Fruit fly (Drosophila melanogaster) whole organism, embryonic: ENCODE measurements around the gene anchor.

Experiments used
- Atf6 ChIP-seq: fragments of 200-800 bp; sonication (Bioruptor generic); IDR thresholded peaks from 2 replicates; pipeline ENCODE4 v1.3.6; 2022; ENCODE audit warnings: missing biosample characterization, missing genetic modification characterization
- B-H1 ChIP-seq: fragments of 200-800 bp; sonication (Bioruptor generic); IDR thresholded peaks from 3 replicates; pipeline ENCODE4 v1.3.6; 2022; ENCODE audit warnings: missing biosample characterization, missing genetic modification characterization
- CG13894 ChIP-seq: fragments of 200-800 bp; sonication (Bioruptor generic); optimal IDR thresholded peaks from 3 replicates; lab custom pipeline; 2018; ENCODE audit warnings: missing biosample characterization, mild to moderate bottlenecking, missing genetic modification characterization, moderate library complexity
- CG15011 ChIP-seq: fragments of 200-800 bp; sonication (Bioruptor generic); optimal IDR thresholded peaks from 3 replicates; lab custom pipeline; 2018; ENCODE audit warnings: missing biosample characterization, mild to moderate bottlenecking, missing genetic modification characterization
- CG15514 ChIP-seq: fragments of 200-800 bp; sonication (Bioruptor generic); optimal IDR thresholded peaks from 3 replicates; lab custom pipeline; 2017; ENCODE audit warnings: missing biosample characterization, missing genetic modification characterization, mild to moderate bottlenecking, moderate library complexity, missing genetic modification reagents
- CG15696 ChIP-seq: fragments of 200-800 bp; sonication (Bioruptor generic); optimal IDR thresholded peaks from 2 replicates; lab custom pipeline; 2019; ENCODE audit warnings: missing biosample characterization, mild to moderate bottlenecking, missing genetic modification characterization, moderate library complexity
- CG17359 ChIP-seq: fragments of 200-800 bp; sonication (Bioruptor generic); optimal IDR thresholded peaks from 3 replicates; lab custom pipeline; 2018; ENCODE audit warnings: missing biosample characterization, mild to moderate bottlenecking, missing genetic modification characterization, moderate library complexity
- CG17568 ChIP-seq: fragments of 200-800 bp; sonication (Bioruptor generic); optimal IDR thresholded peaks from 2 replicates; lab custom pipeline; 2018; ENCODE audit warnings: missing biosample characterization, mild to moderate bottlenecking, missing genetic modification characterization, moderate library complexity
- CG17829 ChIP-seq: fragments of 200-800 bp; optimal IDR thresholded peaks from 2 replicates; lab custom pipeline; 2019; ENCODE audit warnings: missing biosample characterization, mild to moderate bottlenecking, missing genetic modification characterization, moderate library complexity
- CG18619 ChIP-seq: fragments of 200-800 bp; sonication (Bioruptor generic); optimal IDR thresholded peaks from 3 replicates; lab custom pipeline; 2017; ENCODE audit warnings: missing biosample characterization, mild to moderate bottlenecking, missing genetic modification characterization
- CG2875 ChIP-seq: fragments of 200-800 bp; sonication (Bioruptor generic); optimal IDR thresholded peaks from 2 replicates; lab custom pipeline; 2017; ENCODE audit warnings: missing biosample characterization, mild to moderate bottlenecking, missing genetic modification characterization, missing genetic modification reagents
- CG32772 ChIP-seq: fragments of 200-800 bp; sonication (Bioruptor generic); IDR thresholded peaks from 2 replicates; pipeline ENCODE4 v1.3.6; 2022; ENCODE audit warnings: missing biosample characterization, missing genetic modification characterization
- CG34376 ChIP-seq: fragments of 200-800 bp; sonication (Bioruptor generic); optimal IDR thresholded peaks from 2 replicates; lab custom pipeline; 2018; ENCODE audit warnings: missing biosample characterization, mild to moderate bottlenecking, missing genetic modification characterization
- CG3995 ChIP-seq: fragments of 200-800 bp; sonication (Bioruptor generic); optimal IDR thresholded peaks from 3 replicates; lab custom pipeline; 2016; ENCODE audit warnings: missing biosample characterization, missing genetic modification characterization
- CG8359 ChIP-seq: fragments of 200-800 bp; sonication (Bioruptor generic); optimal IDR thresholded peaks from 2 replicates; lab custom pipeline; 2017; ENCODE audit warnings: missing biosample characterization, mild to moderate bottlenecking, missing genetic modification characterization, borderline replicate concordance
- CG8765 ChIP-seq: fragments of 200-800 bp; sonication (Bioruptor generic); IDR thresholded peaks from 2 replicates; pipeline ENCODE4 v1.3.6; 2022; ENCODE audit warnings: missing biosample characterization, missing genetic modification characterization
- Chrac-16 ChIP-seq: fragments of 200-800 bp; sonication (Bioruptor generic); optimal IDR thresholded peaks from 3 replicates; lab custom pipeline; 2016; ENCODE audit warnings: missing biosample characterization, missing genetic modification characterization
- Deaf1 ChIP-seq: fragments of 200-800 bp; optimal IDR thresholded peaks from 3 replicates; lab custom pipeline; 2019; ENCODE audit warnings: missing biosample characterization, mild to moderate bottlenecking, missing genetic modification characterization, moderate library complexity
- Doc2 ChIP-seq: fragments of 200-800 bp; sonication (Bioruptor generic); IDR thresholded peaks from 2 replicates; pipeline ENCODE4 v1.3.6; 2022; ENCODE audit warnings: missing biosample characterization, missing genetic modification characterization
- Doc3 ChIP-seq: fragments of 200-800 bp; sonication (Bioruptor generic); IDR thresholded peaks from 3 replicates; pipeline ENCODE4 v1.3.6; 2022; ENCODE audit warnings: missing biosample characterization, missing genetic modification characterization; ENCODE audit not compliant: partially characterized antibody
- E2f2 ChIP-seq: fragments of 200-800 bp; sonication (Bioruptor generic); IDR thresholded peaks from 2 replicates; pipeline ENCODE4 v1.3.6; 2022; ENCODE audit warnings: missing biosample characterization, missing genetic modification characterization
- Eip74EF ChIP-seq, 2 experiments: fragments of 200-800 bp in 1 of 2; fragments of >200 bp in 1 of 2; sonication (Bioruptor generic) in 1 of 2; optimal IDR thresholded peaks; 2 replicates each; lab custom pipeline; 2017 to 2019; ENCODE audit warnings: missing biosample characterization in 2 of 2, missing genetic modification characterization in 2 of 2, mild to moderate bottlenecking in 1 of 2, moderate library complexity in 1 of 2
- Gsc ChIP-seq: fragments of 200-800 bp; sonication (Bioruptor generic); IDR thresholded peaks from 2 replicates; pipeline ENCODE4 v1.3.6; 2022; ENCODE audit warnings: missing biosample characterization, missing genetic modification characterization
- H2.0 ChIP-seq: fragments of 200-800 bp; sonication (Bioruptor generic); IDR thresholded peaks from 2 replicates; pipeline ENCODE4 v1.3.6; 2022; ENCODE audit warnings: missing biosample characterization, missing genetic modification characterization
- MESR4 ChIP-seq: fragments of 200-800 bp; sonication (Bioruptor generic); optimal IDR thresholded peaks from 2 replicates; lab custom pipeline; 2018; ENCODE audit warnings: missing biosample characterization, mild to moderate bottlenecking, missing genetic modification characterization, moderate library complexity
- Nf-YC ChIP-seq: fragments of 200-800 bp; optimal IDR thresholded peaks from 3 replicates; lab custom pipeline; 2019; ENCODE audit warnings: missing biosample characterization, mild to moderate bottlenecking, missing genetic modification characterization, moderate library complexity
- Ptx1 ChIP-seq: fragments of 200-800 bp; sonication (Bioruptor generic); IDR thresholded peaks from 2 replicates; pipeline ENCODE4 v1.3.6; 2022; ENCODE audit warnings: missing biosample characterization, missing genetic modification characterization
- Rfx ChIP-seq: fragments of 200-800 bp; sonication (Bioruptor generic); IDR thresholded peaks from 2 replicates; pipeline ENCODE4 v1.3.6; 2022; ENCODE audit warnings: missing biosample characterization, missing genetic modification characterization
- Tbp ChIP-seq: fragments of >200 bp; optimal IDR thresholded peaks from 2 replicates; lab custom pipeline; 2018; ENCODE audit warnings: missing biosample characterization, missing genetic modification characterization
- bsh ChIP-seq, 2 experiments: fragments of 200-800 bp; sonication (Bioruptor generic); optimal IDR thresholded peaks; 2 replicates each; lab custom pipeline; 2017 to 2018; ENCODE audit warnings: mild to moderate bottlenecking in 2 of 2, missing biosample characterization in 2 of 2, missing genetic modification characterization in 2 of 2, moderate library complexity in 1 of 2
- crol ChIP-seq: fragments of 200-800 bp; sonication (Bioruptor generic); IDR thresholded peaks from 2 replicates; pipeline ENCODE4 v1.3.6; 2022; ENCODE audit warnings: missing biosample characterization, missing genetic modification characterization
- dysf ChIP-seq: fragments of 200-800 bp; sonication (Bioruptor generic); IDR thresholded peaks from 3 replicates; pipeline ENCODE4 v1.3.6; 2022; ENCODE audit warnings: missing biosample characterization, missing genetic modification characterization
- esg ChIP-seq: fragments of 200-800 bp; sonication (Bioruptor generic); conservative IDR thresholded peaks from 2 replicates; pipeline ENCODE4 v1.3.6; 2022; ENCODE audit warnings: missing biosample characterization, missing genetic modification characterization
- exex ChIP-seq: fragments of 200-800 bp; sonication (Bioruptor generic); optimal IDR thresholded peaks from 4 replicates; lab custom pipeline; 2018; ENCODE audit warnings: missing biosample characterization, mild to moderate bottlenecking, missing genetic modification characterization, moderate library complexity
- fd96Cb ChIP-seq: fragments of 200-800 bp; sonication (Bioruptor generic); optimal IDR thresholded peaks from 2 replicates; lab custom pipeline; 2018; ENCODE audit warnings: missing biosample characterization, mild to moderate bottlenecking, missing genetic modification characterization, moderate library complexity
- grau ChIP-seq: fragments of 200-800 bp; optimal IDR thresholded peaks from 3 replicates; lab custom pipeline; 2019; ENCODE audit warnings: missing biosample characterization, mild to moderate bottlenecking, missing genetic modification characterization, moderate library complexity
- gro ChIP-seq: fragments of 200-800 bp; sonication (Bioruptor generic); optimal IDR thresholded peaks from 2 replicates; lab custom pipeline; 2016; ENCODE audit warnings: missing biosample characterization, missing genetic modification characterization
- ham ChIP-seq: fragments of 200-800 bp; sonication (Bioruptor generic); IDR thresholded peaks from 2 replicates; pipeline ENCODE4 v1.3.6; 2022; ENCODE audit warnings: missing biosample characterization, missing genetic modification characterization
- kah ChIP-seq: fragments of 200-800 bp; sonication (Bioruptor generic); optimal IDR thresholded peaks from 2 replicates; lab custom pipeline; 2018; ENCODE audit warnings: missing biosample characterization, mild to moderate bottlenecking, missing genetic modification characterization
- ken ChIP-seq: fragments of 200-800 bp; sonication (Bioruptor generic); IDR thresholded peaks from 3 replicates; pipeline ENCODE4 v1.3.6; 2022; ENCODE audit warnings: missing biosample characterization, missing genetic modification characterization
- lbe ChIP-seq: fragments of 200-800 bp; sonication (Bioruptor generic); optimal IDR thresholded peaks from 2 replicates; lab custom pipeline; 2016; ENCODE audit warnings: missing biosample characterization, mild to moderate bottlenecking, missing genetic modification characterization
- pb ChIP-seq: fragments of 200-800 bp; sonication (Bioruptor generic); optimal IDR thresholded peaks from 3 replicates; lab custom pipeline; 2016; ENCODE audit warnings: missing biosample characterization, missing genetic modification characterization
- scrt ChIP-seq: fragments of 200-800 bp; sonication (Bioruptor generic); optimal IDR thresholded peaks from 2 replicates; lab custom pipeline; 2018; ENCODE audit warnings: missing biosample characterization, mild to moderate bottlenecking, missing genetic modification characterization, moderate library complexity
- sens ChIP-seq: fragments of 200-800 bp; sonication (Bioruptor generic); peaks from one replicate; lab custom pipeline; 2016; ENCODE audit warnings: missing biosample characterization, missing genetic modification characterization
- sim ChIP-seq: fragments of 200-800 bp; sonication (Bioruptor generic); IDR thresholded peaks from 2 replicates; pipeline ENCODE4 v1.3.6; 2022; ENCODE audit warnings: missing biosample characterization, missing genetic modification characterization
- sna ChIP-seq: fragments of 200-800 bp; sonication (Bioruptor generic); IDR thresholded peaks from 2 replicates; pipeline ENCODE4 v1.3.6; 2022; ENCODE audit warnings: missing biosample characterization, missing genetic modification characterization; ENCODE audit not compliant: partially characterized antibody
- sob ChIP-seq: fragments of 200-800 bp; sonication (Bioruptor generic); IDR thresholded peaks from 2 replicates; pipeline ENCODE4 v1.3.6; 2022; ENCODE audit warnings: missing biosample characterization, missing genetic modification characterization
- sug ChIP-seq: fragments of 200-800 bp; optimal IDR thresholded peaks from 2 replicates; lab custom pipeline; 2019; ENCODE audit warnings: missing biosample characterization, mild to moderate bottlenecking, missing genetic modification characterization, moderate library complexity
- ttk ChIP-seq: fragments of 200-800 bp; sonication (Bioruptor generic); IDR thresholded peaks from 2 replicates; pipeline ENCODE4 v2.1.2; 2022; ENCODE audit warnings: missing biosample characterization, missing genetic modification characterization
- z ChIP-seq: fragments of 200-800 bp; sonication (Bioruptor generic); IDR thresholded peaks from 3 replicates; pipeline ENCODE4 v1.3.6; 2022; ENCODE audit warnings: missing biosample characterization, missing genetic modification characterization

anchor gene

DNA sequence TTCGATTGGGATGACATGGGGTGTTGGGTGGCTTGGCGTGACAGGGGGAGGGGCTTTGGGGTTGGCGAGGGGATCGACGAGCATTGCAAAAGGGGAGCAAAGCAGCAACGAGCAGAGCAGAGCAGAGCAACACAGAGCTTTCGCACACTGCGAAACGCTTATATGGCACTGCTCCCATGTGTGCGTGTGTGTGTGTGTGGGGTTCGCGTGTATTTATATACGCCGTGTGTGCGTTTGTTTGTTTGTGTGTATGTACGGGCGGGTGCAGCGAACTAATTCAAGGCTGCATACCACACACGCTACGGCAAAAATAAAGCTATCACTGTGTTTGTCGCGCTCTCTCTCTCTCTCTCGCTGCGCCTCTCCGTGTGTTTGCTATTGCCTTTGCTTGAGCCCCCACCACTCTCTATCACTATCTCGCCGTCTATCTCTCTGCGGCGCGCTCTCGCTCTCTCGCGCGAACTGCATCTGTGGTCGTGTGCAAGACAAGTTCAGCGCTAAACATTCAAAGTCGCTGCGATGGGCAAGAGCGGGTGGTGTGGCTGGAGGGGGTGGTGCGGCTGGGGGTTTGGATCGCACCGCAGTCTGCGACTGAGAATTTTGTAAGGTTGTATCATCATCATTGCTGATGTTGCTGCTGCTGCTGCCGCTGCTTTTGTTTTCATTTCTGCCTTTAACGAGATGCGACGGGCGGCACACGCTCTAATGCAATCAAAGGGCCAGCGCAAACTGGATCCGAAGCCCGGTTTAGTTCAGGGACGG, 31.0 kb upstream of the anchor start (continued):
- TF ChIP-seq H2.0 (GFP tag; lab: Robert Waterston, UW): no peak
- TF ChIP-seq ken (GFP tag; lab: Robert Waterston, UW): no peak
- TF ChIP-seq Nf-YC: no peak
- no peak for TF ChIP-seq CG3995 (GFP tag; lab: Kevin White, UChicago)
- no peak for TF ChIP-seq ham (GFP tag; lab: Robert Waterston, UW)
- TF ChIP-seq Doc3 (GFP tag; lab: Robert Waterston, UW): no peak
- 0 out of 2 replicates have a peak, but pooled peaks have one; percentile 5 for TF ChIP-seq Ptx1 (GFP tag; lab: Robert Waterston, UW)
- TF ChIP-seq MESR4 (GFP tag; lab: Kevin White, UChicago): no peak
- no peak for TF ChIP-seq pb (GFP tag; lab: Kevin White, UChicago)
- TF ChIP-seq sob (GFP tag; lab: Robert Waterston, UW): no peak; the same call in 1 of the 2 replicates
- TF ChIP-seq CG17359: no peak
- no peak for TF ChIP-seq B-H1
- TF ChIP-seq fd96Cb (tag; lab: Kevin White, UChicago): no peak
- no peak for TF ChIP-seq CG8765 (GFP tag; lab: Robert Waterston, UW)
- no peak for TF ChIP-seq Gsc (GFP tag; lab: Robert Waterston, UW)
- no peak for TF ChIP-seq CG13894 (tag; lab: Kevin White, UChicago)
- TF ChIP-seq Atf6 (GFP tag; lab: Robert Waterston, UW): peak; percentile 47
- peak; percentile 97 for TF ChIP-seq crol (GFP tag; lab: Robert Waterston, UW)
- no peak for TF ChIP-seq z (GFP tag; lab: Robert Waterston, UW)
- TF ChIP-seq kah (GFP tag; lab: Kevin White, UChicago): no peak
- no peak for TF ChIP-seq sim
- peak; percentile 43 for TF ChIP-seq Deaf1 (tag; lab: Kevin White, UChicago)
- TF ChIP-seq sens (GFP tag; lab: Kevin White, UChicago): peak; percentile 72
- no peak for TF ChIP-seq Rfx
- peak; percentile 58; the same call in 1 of the 2 replicates for TF ChIP-seq sna (GFP tag; lab: Robert Waterston, UW)
- TF ChIP-seq CG18619 (GFP tag; lab: Kevin White, UChicago): no peak
- peak; percentile 15 for TF ChIP-seq sug (tag; lab: Kevin White, UChicago)
- TF ChIP-seq CG8359 (GFP tag; lab: Kevin White, UChicago): no peak
- TF ChIP-seq Tbp (GFP tag; lab: Kevin White, UChicago): no peak
- TF ChIP-seq CG15011 (GFP tag; lab: Kevin White, UChicago): no peak
- TF ChIP-seq Chrac-16 (GFP tag; lab: Kevin White, UChicago): no peak
- no peak for TF ChIP-seq esg
- no peak for TF ChIP-seq bsh (GFP tag; optimal IDR thresholded peaks at IDR 0.05; lab: Kevin White, UChicago)
- no peak for TF ChIP-seq exex (tag; lab: Kevin White, UChicago)
- no peak for TF ChIP-seq grau (tag; lab: Kevin White, UChicago)
- no peak for TF ChIP-seq CG17568 (GFP tag; lab: Kevin White, UChicago)
- no peak for TF ChIP-seq scrt (GFP tag; lab: Kevin White, UChicago)
- no peak for TF ChIP-seq dysf
- TF ChIP-seq Eip74EF (GFP tag; optimal IDR thresholded peaks at IDR 0.05; lab: Kevin White, UChicago): peak in 1 of 2 experiments; percentile 47
- TF ChIP-seq CG2875 (GFP tag; lab: Kevin White, UChicago): no peak
- TF ChIP-seq Doc2 (GFP tag; lab: Robert Waterston, UW): no peak
- peak; percentile 74 for TF ChIP-seq lbe (GFP tag; lab: Kevin White, UChicago)
- no peak for TF ChIP-seq CG34376 (GFP tag; lab: Kevin White, UChicago)
- TF ChIP-seq gro: no peak
- no peak for TF ChIP-seq CG15514
- no peak for TF ChIP-seq CG32772 (GFP tag; lab: Robert Waterston, UW)
- TF ChIP-seq ttk (GFP tag; lab: Robert Waterston, UW): no peak
- TF ChIP-seq E2f2 (GFP tag; lab: Robert Waterston, UW): 0 out of 2 replicates have a peak, but pooled peaks have one; percentile 20
- TF ChIP-seq CG17829 (tag; lab: Kevin White, UChicago): no peak
- TF ChIP-seq CG15696 (tag; lab: Kevin White, UChicago): no peak
